Worm (Caenorhabditis elegans): ENCODE measurements around the gene C17G10.7.

DNA sequence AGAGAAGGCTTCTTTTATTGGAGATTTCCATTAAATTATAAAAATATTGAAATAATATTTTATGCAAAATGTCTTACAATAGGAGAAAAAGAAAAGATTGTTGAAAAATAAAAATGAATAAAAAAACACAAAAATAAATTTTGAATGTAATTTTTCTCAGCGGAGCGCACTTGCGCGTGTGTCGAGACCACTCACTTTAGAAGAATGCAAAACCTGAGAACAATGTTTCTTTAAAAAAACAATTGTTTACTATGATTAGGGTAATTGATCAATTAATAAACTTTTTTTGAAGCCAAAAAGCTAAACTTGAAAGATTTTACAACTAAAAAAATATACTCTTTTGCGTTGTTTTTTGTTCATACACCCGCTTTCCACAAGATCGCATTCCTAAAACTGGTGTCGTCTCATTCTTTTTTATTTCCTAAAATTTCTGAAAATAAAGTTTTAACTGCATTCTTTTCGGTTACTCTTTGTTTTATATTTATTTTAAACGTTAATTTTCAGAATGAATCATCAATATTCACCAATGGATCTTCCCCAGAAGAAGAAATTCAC lies 13.4 kb downstream of the C17G10.7 start, which contains the start of gene ttc-4:
- no peak for TF ChIP-seq fkh-4 (tag; optimal IDR thresholded peaks at IDR 0.05; ENCODE audit: borderline replicate concordance)
- TF ChIP-seq lin-13 (GFP tag; optimal IDR thresholded peaks at IDR 0.05): no peak
- no peak for TF ChIP-seq swsn-7 (tag; optimal IDR thresholded peaks at IDR 0.05)
- peak; percentile 8 for TF ChIP-seq elt-2 (tag; optimal IDR thresholded peaks at IDR 0.05)
